Worm (Caenorhabditis elegans) whole organism, dauer: ENCODE results near the gene rps-13.

Source experiments
- unc-62 ChIP-seq: sonication (generic microtip); optimal IDR thresholded peaks from 2 replicates; lab custom pipeline; 2017; ENCODE audit warnings: missing biosample characterization, missing genetic modification reagents, missing genetic modification characterization

rps-13 gene

DNA sequence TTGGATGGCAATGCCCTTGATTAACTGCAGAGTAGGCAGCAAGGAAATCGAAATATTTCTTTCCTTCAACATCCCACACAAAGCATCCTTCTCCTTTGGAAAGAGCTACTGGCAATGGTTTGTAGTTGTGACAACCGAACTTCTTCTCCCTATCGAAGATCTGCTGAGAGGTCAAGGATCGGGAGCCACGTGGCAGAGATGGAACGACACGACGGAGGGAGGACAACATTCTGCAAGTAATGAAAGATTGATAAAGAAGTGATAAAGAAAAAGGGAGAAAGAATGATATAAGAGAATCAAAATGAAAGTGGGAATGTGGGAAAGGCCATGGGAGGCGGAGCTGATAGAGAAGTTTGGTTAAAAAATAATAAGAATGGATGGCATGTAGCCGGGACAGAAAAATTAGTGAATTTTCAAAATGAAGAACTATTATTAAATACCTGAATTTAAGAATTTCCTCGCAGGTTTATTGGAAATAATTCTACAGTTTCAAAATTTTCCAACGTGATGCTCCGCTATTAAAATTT is 21.0 kb upstream of the rps-13 start, which contains the start of gene oatr-1:
TSS of gene oatr-1 (minus strand) at position 477 of the 527 bp plus-strand sequence.
- TF ChIP-seq unc-62 (GFP tag; lab: Kevin White, UChicago), result no peak

ce11 chrIII:6390644-6391043 is 15.8 kb upstream of the rps-13 start, which contains the start of gene smrc-1:
TSS of gene smrc-1 (plus strand) at chrIII:6390944.
- no peak for TF ChIP-seq unc-62 (GFP tag; lab: Kevin White, UChicago)

DNA sequence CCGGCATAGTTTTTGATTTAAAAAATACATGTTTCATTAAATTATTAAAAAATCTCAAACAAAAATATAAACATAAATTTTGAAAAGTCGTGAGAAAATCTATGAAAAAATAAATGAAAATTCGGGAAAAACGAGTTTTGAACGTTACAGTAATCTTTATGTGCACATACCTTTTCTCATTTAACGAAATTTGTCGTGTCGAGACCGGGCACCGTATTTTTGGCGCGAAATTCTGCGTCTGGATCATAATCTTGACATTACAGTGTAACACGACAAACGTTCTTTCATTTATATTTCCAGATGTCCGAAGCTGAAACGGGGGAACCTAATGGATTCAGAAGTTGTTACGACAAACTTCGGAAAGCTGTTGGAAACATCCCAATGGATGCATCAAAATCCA is 14.7 kb upstream of the rps-13 start, which contains the start of gene C16A3.2:
TSS of gene C16A3.2 (plus strand) at position 301 of the 400 bp plus-strand sequence.
- TF ChIP-seq unc-62 (GFP tag; lab: Kevin White, UChicago), result no peak

DNA sequence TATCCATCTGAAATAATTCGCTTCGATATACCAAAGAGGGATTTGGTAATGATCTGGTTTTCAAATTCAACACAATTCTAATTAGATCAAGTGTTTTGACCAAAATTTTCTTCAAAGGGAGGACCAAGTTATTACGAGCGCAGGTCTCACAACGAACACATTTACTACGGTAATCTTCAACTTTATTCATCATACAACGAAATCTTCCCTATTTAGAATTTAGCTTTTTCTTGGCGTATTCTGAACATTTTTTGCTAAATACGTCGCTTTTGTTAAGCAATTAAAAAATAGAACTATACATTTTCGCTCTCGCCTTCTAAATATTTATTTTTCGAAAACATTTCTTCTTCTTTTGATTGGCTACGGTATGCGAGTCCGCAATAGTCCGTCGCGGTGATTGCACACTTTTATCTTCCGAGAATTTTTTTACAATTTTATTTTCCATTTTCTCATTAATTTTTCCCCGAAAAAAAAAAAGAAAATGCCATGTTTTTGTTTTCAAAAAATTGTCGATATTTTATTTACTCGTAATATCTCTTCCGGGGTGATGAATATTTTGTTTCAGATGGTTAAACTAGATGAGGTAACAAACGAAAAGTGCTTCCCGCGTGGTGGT is 8.3 kb upstream of the rps-13 start, which contains the start of gene let-716:
TSS of gene let-716 (plus strand) at position 566 of the 616 bp plus-strand sequence.
- TF ChIP-seq unc-62 (GFP tag; lab: Kevin White, UChicago), result no peak

- TF ChIP-seq unc-62 (GFP tag; lab: Kevin White, UChicago), result no peak
Observed at ce11 chrIII:6381584-6382391, 7.0 kb upstream of the rps-13 start, which contains the start of gene znf-622. TSS of gene znf-622 (plus strand) at chrIII:6381634.

DNA sequence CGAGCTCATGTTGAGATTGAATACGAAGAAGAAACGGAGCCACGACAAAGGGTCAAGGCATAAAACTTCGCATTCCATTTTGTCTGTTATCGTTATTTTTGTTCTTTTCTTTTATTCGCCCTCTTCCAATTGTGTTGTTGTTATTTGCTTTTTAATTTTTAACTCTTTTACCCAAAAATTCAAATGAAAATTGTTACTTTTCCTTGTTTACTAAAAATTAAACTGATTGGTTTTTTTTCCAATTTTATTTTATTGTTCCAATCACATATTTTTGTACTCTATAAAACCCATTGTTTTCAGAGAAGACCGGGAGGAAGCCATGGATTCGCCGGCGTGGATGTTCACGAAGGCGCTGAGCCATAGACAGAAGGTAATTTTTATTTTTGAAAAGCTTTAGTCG is 5.7 kb upstream of the rps-13 start, which contains the start of gene C16A3.5:
TSS of gene C16A3.5 (plus strand) at position 301 of the 400 bp plus-strand sequence.
- TF ChIP-seq unc-62 (GFP tag; lab: Kevin White, UChicago), result no peak

DNA sequence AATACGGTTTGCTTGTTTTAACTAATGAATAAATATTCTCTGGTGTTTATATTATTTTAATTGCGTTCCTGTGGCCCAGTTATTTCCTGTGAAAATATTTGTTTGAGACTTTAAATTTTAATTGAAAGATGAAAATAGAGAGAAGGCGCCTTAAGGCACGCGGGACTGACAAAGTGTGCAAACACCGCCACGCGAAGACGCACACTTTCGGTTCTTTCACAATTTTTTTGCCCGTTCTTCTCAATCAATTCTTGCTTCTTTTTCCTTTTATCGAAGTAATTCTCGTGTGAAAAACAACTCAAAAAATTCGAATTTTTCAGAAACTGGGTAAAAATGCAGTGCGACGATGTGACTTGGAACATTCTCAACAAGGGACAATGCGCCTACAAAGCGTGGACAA is 4.3 kb upstream of the rps-13 start, which contains the start of gene C16A3.6:
TSS of gene C16A3.6 (plus strand) at position 84 of the 400 bp plus-strand sequence.
- no peak for TF ChIP-seq unc-62 (GFP tag; lab: Kevin White, UChicago)

DNA sequence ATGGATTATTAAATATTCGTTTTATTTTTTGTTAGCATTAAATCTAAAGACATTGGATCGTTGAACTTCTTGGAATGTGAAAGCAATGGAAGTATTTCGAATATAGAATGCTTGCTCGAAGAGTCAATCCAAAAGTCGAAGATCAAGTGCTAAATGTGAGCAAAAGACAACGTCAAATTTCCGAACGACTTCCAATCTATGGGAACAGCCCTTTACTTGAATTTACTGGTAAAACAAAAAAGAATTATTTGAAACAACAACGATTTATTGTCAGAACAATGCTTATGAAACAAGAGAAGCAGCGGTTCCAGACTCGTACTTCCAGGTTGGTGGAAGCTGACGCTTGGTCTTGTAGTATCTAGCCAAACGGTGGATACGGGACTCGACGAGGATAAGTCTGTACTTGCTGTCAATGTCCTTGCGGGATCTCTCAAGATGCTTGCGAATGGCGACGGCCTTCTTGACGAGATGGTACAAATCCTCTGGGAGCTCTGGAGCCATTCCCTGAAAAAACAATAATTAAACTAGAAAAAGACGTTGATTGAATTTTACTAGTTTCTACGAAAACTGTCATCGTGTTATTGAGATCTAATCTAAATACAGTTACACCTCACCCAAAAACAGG is 835 bp downstream of the rps-13 start:
- no peak for TF ChIP-seq unc-62 (GFP tag; lab: Kevin White, UChicago)

- no peak for TF ChIP-seq unc-62 (GFP tag; lab: Kevin White, UChicago)
Observed at ce11 chrIII:6368524-6368923, 6.3 kb downstream of the rps-13 start.

DNA sequence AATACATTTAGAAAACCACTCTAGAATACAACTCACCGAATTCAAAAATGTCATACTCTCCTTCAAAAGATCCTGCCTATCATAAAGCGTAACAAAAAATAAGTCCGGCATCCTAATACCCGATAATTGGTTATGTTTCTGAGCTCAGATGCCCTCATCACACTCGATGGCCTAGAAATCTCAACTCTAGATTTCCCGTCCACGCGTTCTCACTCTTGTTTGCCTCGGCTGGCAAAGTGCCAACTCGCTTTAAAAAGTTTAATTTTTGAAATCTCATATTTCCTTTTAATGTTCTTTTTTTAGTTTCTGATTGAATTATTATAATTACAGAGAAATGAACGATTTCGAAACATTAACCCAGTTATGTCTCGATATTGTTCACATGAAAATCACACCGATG is 7.1 kb downstream of the rps-13 start, which contains the start of the genes C56G2.15 and thoc-2:
TSS of gene C56G2.15 (minus strand) at position 188 of the 400 bp plus-strand sequence.
TSS of gene thoc-2 (plus strand) at position 331 of the 400 bp plus-strand sequence.
- TF ChIP-seq unc-62 (GFP tag; lab: Kevin White, UChicago), result no peak

DNA sequence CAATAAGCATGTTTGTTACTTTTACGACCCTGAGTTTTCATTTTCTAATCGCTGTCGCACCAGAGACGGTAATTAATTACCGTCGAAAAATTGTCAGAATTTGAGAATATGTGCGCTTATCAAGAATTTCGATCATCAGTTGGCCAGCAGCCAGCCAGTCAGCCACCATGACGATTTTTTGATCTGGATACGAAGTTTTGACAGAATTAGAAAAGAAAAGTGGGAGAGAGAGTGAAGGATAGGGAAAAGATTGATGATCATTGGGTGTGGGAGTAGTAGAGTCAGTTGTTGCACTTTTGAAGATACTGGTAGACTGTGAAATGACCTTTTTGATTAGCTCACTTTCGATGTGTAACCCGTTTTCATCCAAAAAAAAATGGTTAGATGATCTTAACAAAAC is 10.4 kb downstream of the rps-13 start:
- no peak for TF ChIP-seq unc-62 (GFP tag; lab: Kevin White, UChicago)

- no peak for TF ChIP-seq unc-62 (GFP tag; lab: Kevin White, UChicago)
Observed at ce11 chrIII:6362323-6362922, 12.4 kb downstream of the rps-13 start.

- TF ChIP-seq unc-62 (GFP tag; lab: Kevin White, UChicago), result no peak
Observed at ce11 chrIII:6361560-6361959, 13.2 kb downstream of the rps-13 start.

ce11 chrIII:6360825-6361224 is 14.0 kb downstream of the rps-13 start:
- no peak for TF ChIP-seq unc-62 (GFP tag; lab: Kevin White, UChicago)

- TF ChIP-seq unc-62 (GFP tag; lab: Kevin White, UChicago), result no peak
Observed at ce11 chrIII:6360114-6360513, 14.7 kb downstream of the rps-13 start.
